Fruit fly (Drosophila melanogaster) whole organism, prepupa: ENCODE measurements around the gene CG43915.

ENCODE experiments used
- Blimp-1 ChIP-seq: fragments of 200-800 bp; sonication (Bioruptor generic); optimal IDR thresholded peaks from 3 replicates; lab custom pipeline; 2017; ENCODE audit warnings: missing biosample characterization, missing genetic modification characterization, mild to moderate bottlenecking, moderate library complexity, missing genetic modification reagents
- Lpt ChIP-seq: fragments of 200-800 bp; sonication (Bioruptor generic); optimal IDR thresholded peaks from 3 replicates; lab custom pipeline; 2016; ENCODE audit warnings: missing biosample characterization, missing genetic modification characterization

DNA sequence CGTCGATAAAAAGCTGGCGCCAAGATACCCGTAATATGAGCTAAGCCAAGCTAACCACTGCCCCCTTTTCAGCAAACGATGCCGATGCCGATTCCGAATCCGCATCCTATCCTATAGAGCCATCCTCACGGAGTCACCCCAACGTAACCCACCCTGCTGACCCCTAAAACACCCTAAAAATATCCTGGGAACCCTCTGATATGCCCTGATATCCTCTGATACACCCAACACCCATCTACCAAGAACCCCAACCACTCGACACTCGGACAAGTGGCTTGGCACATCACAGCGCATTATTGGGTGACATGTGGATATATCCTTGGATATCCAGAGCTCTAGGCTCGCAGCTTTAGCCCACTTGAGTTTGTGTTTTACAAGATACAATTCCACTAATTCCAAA, 28.8 kb downstream of the CG43915 start:
- TF ChIP-seq Lpt: no peak
- no peak for TF ChIP-seq Blimp-1 (GFP tag; lab: Kevin White, UChicago)
